Worm (Caenorhabditis elegans): ENCODE data around the gene lov-1.

ce11 chrII:10147502-10147901 is 25.9 kb upstream of the lov-1 start:
- TF ChIP-seq jun-1 (tag; optimal IDR thresholded peaks at IDR 0.05) (no peak), nhr-76 (tag; optimal IDR thresholded peaks at IDR 0.05) (no peak), unc-62 (GFP tag; optimal IDR thresholded peaks at IDR 0.05) (no peak), ceh-82 (tag; optimal IDR thresholded peaks at IDR 0.05) (no peak), skn-1 (tag; optimal IDR thresholded peaks at IDR 0.05) (no peak), R02D3.7 (tag; optimal IDR thresholded peaks at IDR 0.05) (no peak), fos-1 (tag; optimal IDR thresholded peaks at IDR 0.05) (no peak), nhr-25 (tag; optimal IDR thresholded peaks at IDR 0.05) (no peak), ama-1 (optimal IDR thresholded peaks at IDR 0.05) (no peak), snpc-4 (tag; optimal IDR thresholded peaks at IDR 0.05) (no peak), nfya-1 (tag; optimal IDR thresholded peaks at IDR 0.05; ENCODE audit: insufficient read depth) (no peak)
